Fruit fly (Drosophila melanogaster): ENCODE data around the gene CG11555.

CG11555 gene

dm6 chr2L:283071-283482 is 9.4 kb downstream of the CG11555 start, which contains the start of gene CG11601:
TSS of gene CG11601 (minus strand) at chr2L:283269.
- TF ChIP-seq gl (tag; optimal IDR thresholded peaks at IDR 0.05) (peak; percentile 48), CG17806 (tag; optimal IDR thresholded peaks at IDR 0.05) (peak; percentile 10), Pif1B (GFP tag; optimal IDR thresholded peaks at IDR 0.05) (no peak), CG8159 (tag; optimal IDR thresholded peaks at IDR 0.05) (no peak), CG12605 (GFP tag; IDR thresholded peaks at IDR 0.05) (no peak), Ets98B (GFP tag; IDR thresholded peaks at IDR 0.05) (peak; percentile 43; the same call in 1 of the 2 replicates), CG8301 (tag; optimal IDR thresholded peaks at IDR 0.05) (no peak), CG10348 (GFP tag; IDR thresholded peaks at IDR 0.05) (no peak), CG34367 (tag; optimal IDR thresholded peaks at IDR 0.05) (peak; percentile 18), rn (GFP tag; IDR thresholded peaks at IDR 0.05) (no peak), CG14655 (GFP tag; optimal IDR thresholded peaks at IDR 0.05) (no peak), EcR (GFP tag; optimal IDR thresholded peaks at IDR 0.05) (peak; percentile 89), CG13204 (GFP tag; optimal IDR thresholded peaks at IDR 0.05) (no peak), Snoo (tag; optimal IDR thresholded peaks at IDR 0.05) (peak; percentile 18), CG4496 (GFP tag; IDR thresholded peaks at IDR 0.05) (peak; percentile 66), CG9948 (tag; optimal IDR thresholded peaks at IDR 0.05) (no peak), CG15710 (tag; optimal IDR thresholded peaks at IDR 0.05) (peak; percentile 20), fd96Ca (GFP tag; IDR thresholded peaks at IDR 0.05) (peak; percentile 59; the same call in 1 of the 3 replicates), CG32121 (GFP tag; IDR thresholded peaks at IDR 0.05) (0 out of 2 replicates have a peak, but pooled peaks have one; percentile 31), Pif1A (GFP tag; optimal IDR thresholded peaks at IDR 0.05) (no peak), D1 (tag; optimal IDR thresholded peaks at IDR 0.05) (no peak)

dm6 chr2L:285596-286023 is 12.0 kb downstream of the CG11555 start:
- TF ChIP-seq CG8301 (tag; optimal IDR thresholded peaks at IDR 0.05) (no peak), CG12605 (GFP tag; IDR thresholded peaks at IDR 0.05) (peak; percentile 26; the same call in 1 of the 2 replicates), CG4496 (GFP tag; IDR thresholded peaks at IDR 0.05) (peak; percentile 79), CG8159 (tag; optimal IDR thresholded peaks at IDR 0.05) (peak; percentile 48), Pif1B (GFP tag; optimal IDR thresholded peaks at IDR 0.05) (no peak), CG17806 (tag; optimal IDR thresholded peaks at IDR 0.05) (no peak), Ets98B (GFP tag; IDR thresholded peaks at IDR 0.05) (peak; percentile 28), CG9948 (tag; optimal IDR thresholded peaks at IDR 0.05) (peak; percentile 41), Snoo (tag; optimal IDR thresholded peaks at IDR 0.05) (peak; percentile 49)

- TF ChIP-seq CG10348 (GFP tag; IDR thresholded peaks at IDR 0.05) (no peak), fd96Ca (GFP tag; IDR thresholded peaks at IDR 0.05) (peak; percentile 60; the same call in 2 of the 3 replicates), Pif1B (GFP tag; optimal IDR thresholded peaks at IDR 0.05) (peak; percentile 64), CG13204 (GFP tag; optimal IDR thresholded peaks at IDR 0.05) (peak; percentile 59), CG9948 (tag; optimal IDR thresholded peaks at IDR 0.05) (peak; percentile 32), rn (GFP tag; IDR thresholded peaks at IDR 0.05) (no peak), Pif1A (GFP tag; optimal IDR thresholded peaks at IDR 0.05) (peak; percentile 73), CG14655 (GFP tag; optimal IDR thresholded peaks at IDR 0.05) (no peak), Ets98B (GFP tag; IDR thresholded peaks at IDR 0.05) (peak; percentile 79), CG8159 (tag; optimal IDR thresholded peaks at IDR 0.05) (peak; percentile 70), CG8301 (tag; optimal IDR thresholded peaks at IDR 0.05) (peak; percentile 52), CG4496 (GFP tag; IDR thresholded peaks at IDR 0.05) (peak; percentile 81), Snoo (tag; optimal IDR thresholded peaks at IDR 0.05) (peak; percentile 76), gl (tag; optimal IDR thresholded peaks at IDR 0.05) (peak; percentile 77), EcR (GFP tag; optimal IDR thresholded peaks at IDR 0.05) (peak; percentile 20), D1 (tag; optimal IDR thresholded peaks at IDR 0.05) (no peak), CG12605 (GFP tag; IDR thresholded peaks at IDR 0.05) (peak; percentile 61), CG34367 (tag; optimal IDR thresholded peaks at IDR 0.05) (peak; percentile 38), CG32121 (GFP tag; IDR thresholded peaks at IDR 0.05) (peak; percentile 49), CG15710 (tag; optimal IDR thresholded peaks at IDR 0.05) (peak; percentile 52), CG17806 (tag; optimal IDR thresholded peaks at IDR 0.05) (peak; percentile 56)
These were observed 12.8 kb downstream of the CG11555 start for dm6 chr2L:286421-286820.

- TF ChIP-seq CG34367 (tag; optimal IDR thresholded peaks at IDR 0.05): no peak
- no peak for TF ChIP-seq D1 (tag; optimal IDR thresholded peaks at IDR 0.05)
- TF ChIP-seq CG15710 (tag; optimal IDR thresholded peaks at IDR 0.05): no peak
- no peak for TF ChIP-seq CG14655 (GFP tag; optimal IDR thresholded peaks at IDR 0.05)
- TF ChIP-seq CG9948 (tag; optimal IDR thresholded peaks at IDR 0.05): no peak
- no peak for TF ChIP-seq rn (GFP tag; IDR thresholded peaks at IDR 0.05)
- TF ChIP-seq CG12605 (GFP tag; IDR thresholded peaks at IDR 0.05): no peak
- no peak for TF ChIP-seq CG13204 (GFP tag; optimal IDR thresholded peaks at IDR 0.05)
- no peak for TF ChIP-seq gl (tag; optimal IDR thresholded peaks at IDR 0.05)
- no peak for TF ChIP-seq Pif1A (GFP tag; optimal IDR thresholded peaks at IDR 0.05)
These were observed 15.4 kb downstream of the CG11555 start, which contains the start of gene Amnionless for dm6 chr2L:289044-289443. TSS of gene Amnionless (minus strand) at chr2L:289144.

dm6 chr2L:290373-290772 is 16.7 kb downstream of the CG11555 start:
- TF ChIP-seq EcR (GFP tag; optimal IDR thresholded peaks at IDR 0.05): peak; percentile 73
- no peak for TF ChIP-seq CG17806 (tag; optimal IDR thresholded peaks at IDR 0.05)

dm6 chr2L:290949-291348 is 17.3 kb downstream of the CG11555 start:
- TF ChIP-seq Ets98B (GFP tag; IDR thresholded peaks at IDR 0.05) (no peak), gl (tag; optimal IDR thresholded peaks at IDR 0.05) (no peak), Snoo (tag; optimal IDR thresholded peaks at IDR 0.05) (no peak), CG8301 (tag; optimal IDR thresholded peaks at IDR 0.05) (no peak), CG13204 (GFP tag; optimal IDR thresholded peaks at IDR 0.05) (no peak), CG12605 (GFP tag; IDR thresholded peaks at IDR 0.05) (no peak), EcR (GFP tag; optimal IDR thresholded peaks at IDR 0.05) (no peak), Pif1B (GFP tag; optimal IDR thresholded peaks at IDR 0.05) (no peak), Pif1A (GFP tag; optimal IDR thresholded peaks at IDR 0.05) (no peak), CG14655 (GFP tag; optimal IDR thresholded peaks at IDR 0.05) (no peak), CG8159 (tag; optimal IDR thresholded peaks at IDR 0.05) (no peak), CG9948 (tag; optimal IDR thresholded peaks at IDR 0.05) (no peak), CG15710 (tag; optimal IDR thresholded peaks at IDR 0.05) (no peak), fd96Ca (GFP tag; IDR thresholded peaks at IDR 0.05) (no peak), CG34367 (tag; optimal IDR thresholded peaks at IDR 0.05) (no peak), CG4496 (GFP tag; IDR thresholded peaks at IDR 0.05) (no peak), D1 (tag; optimal IDR thresholded peaks at IDR 0.05) (no peak), CG17806 (tag; optimal IDR thresholded peaks at IDR 0.05) (no peak), CG10348 (GFP tag; IDR thresholded peaks at IDR 0.05) (no peak)

Measured in whole organism, pupa.